Worm (Caenorhabditis elegans) whole organism, midembryonic: Measurements from ENCODE around the gene F10C2.5.

ENCODE experiments used
- T22C8.4 ChIP-seq: fragments of 200-800 bp; sonication (Bioruptor generic); IDR thresholded peaks from 2 replicates; pipeline ENCODE4 v1.3.6; 2022; ENCODE audit warnings: missing genetic modification characterization, missing compliant biosample characterization
- cog-1 ChIP-seq: sonication (generic microtip); optimal IDR thresholded peaks from 2 replicates; lab custom pipeline; 2016; ENCODE audit warnings: missing genetic modification characterization, missing compliant biosample characterization
- flt-1 ChIP-seq: fragments of 200-800 bp; sonication (Bioruptor generic); IDR thresholded peaks from 2 replicates; pipeline ENCODE4 v1.3.6; 2022; ENCODE audit warnings: missing genetic modification characterization, missing compliant biosample characterization
- klf-2 ChIP-seq: fragments of 200-800 bp; sonication (Bioruptor generic); conservative IDR thresholded peaks from 2 replicates; pipeline ENCODE4 v1.3.6; 2022; ENCODE audit warnings: missing genetic modification reagents, missing genetic modification characterization, missing compliant biosample characterization
- ref-1 ChIP-seq: fragments of 200-800 bp; sonication (Bioruptor generic); conservative IDR thresholded peaks from 2 replicates; pipeline ENCODE4 v1.3.6; 2022; ENCODE audit warnings: missing genetic modification reagents, missing genetic modification characterization, missing compliant biosample characterization
- tab-1 ChIP-seq: fragments of 200-800 bp; sonication (Bioruptor generic); IDR thresholded peaks from 2 replicates; pipeline ENCODE4 v1.3.6; 2022; ENCODE audit warnings: missing genetic modification characterization, missing compliant biosample characterization
- ztf-23 ChIP-seq: fragments of 200-800 bp; sonication (Bioruptor generic); IDR thresholded peaks from 2 replicates; pipeline ENCODE4 v1.3.6; 2022; ENCODE audit warnings: missing genetic modification reagents, missing genetic modification characterization, missing compliant biosample characterization
- ztf-29 ChIP-seq: fragments of 200-800 bp; sonication (Bioruptor generic); IDR thresholded peaks from 2 replicates; pipeline ENCODE4 v1.3.6; 2022; ENCODE audit warnings: missing genetic modification reagents, missing genetic modification characterization, missing compliant biosample characterization

DNA sequence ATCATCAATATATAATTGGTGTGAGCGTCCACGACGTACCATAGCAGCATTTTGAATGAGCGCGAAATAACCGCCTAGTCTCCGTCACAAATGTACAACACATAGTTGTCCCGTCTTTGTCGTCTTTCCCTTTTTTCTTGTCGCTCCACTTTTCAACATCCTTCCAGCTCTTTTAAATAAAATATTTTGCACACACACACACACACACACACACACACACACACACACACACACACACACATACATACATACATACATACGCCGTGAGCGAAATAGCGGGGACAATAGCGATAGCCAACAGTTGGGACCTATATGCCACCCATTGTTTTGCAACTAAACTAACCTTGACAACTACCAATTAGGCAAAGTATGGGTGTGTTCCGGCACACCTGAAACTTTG is 6.9 kb upstream of the F10C2.5 start:
- TF ChIP-seq ztf-29 (GFP tag; lab: Robert Waterston, UW), result no peak
- no peak for TF ChIP-seq T22C8.4 (GFP tag; lab: Robert Waterston, UW)
- no peak for TF ChIP-seq flt-1 (GFP tag; lab: Robert Waterston, UW)
- TF ChIP-seq klf-2 (GFP tag; lab: Robert Waterston, UW), result no peak
- no peak for TF ChIP-seq tab-1 (GFP tag; lab: Robert Waterston, UW)
- TF ChIP-seq ztf-23, result no peak
- no peak for TF ChIP-seq cog-1 (tag; lab: Kevin White, UChicago)
- TF ChIP-seq ref-1, result no peak
